Worm (Caenorhabditis elegans) whole organism, young adult: Measurements from ENCODE around the gene C56C10.7.

ENCODE experiments used
- B0035.1 ChIP-seq: sonication (generic microtip); optimal IDR thresholded peaks from 2 replicates; lab custom pipeline; 2016; ENCODE audit warnings: missing genetic modification characterization, mild to moderate bottlenecking, missing compliant biosample characterization, missing genotype, missing genetic modification reagents
- B0261.1 ChIP-seq: sonication (generic microtip); optimal IDR thresholded peaks from 2 replicates; lab custom pipeline; 2016; ENCODE audit warnings: mild to moderate bottlenecking, missing genetic modification characterization, moderate library complexity, missing compliant biosample characterization
- B0336.3 ChIP-seq: fragments of 200-800 bp; sonication (Bioruptor generic); IDR thresholded peaks from 2 replicates; pipeline ENCODE4 v1.3.6; 2022; ENCODE audit warnings: missing genetic modification characterization, missing compliant biosample characterization
- C06A6.2 ChIP-seq: fragments of 200-800 bp; sonication (Bioruptor generic); conservative IDR thresholded peaks from 2 replicates; pipeline ENCODE4 v1.3.6; 2022; ENCODE audit warnings: missing genetic modification characterization, missing compliant biosample characterization
- F23B12.7 ChIP-seq: sonication (generic microtip); optimal IDR thresholded peaks from 2 replicates; lab custom pipeline; 2017; ENCODE audit warnings: missing genetic modification characterization, mild to moderate bottlenecking, missing compliant biosample characterization, antibody characterized with exemption, moderate library complexity; ENCODE audit not compliant: insufficient read depth
- F37B4.10 ChIP-seq: fragments of 200-800 bp; sonication (Bioruptor generic); IDR thresholded peaks from 2 replicates; pipeline ENCODE4 v1.3.6; 2022; ENCODE audit warnings: missing genetic modification characterization, missing compliant biosample characterization
- F52B5.7 ChIP-seq: sonication (generic microtip); optimal IDR thresholded peaks from 2 replicates; lab custom pipeline; 2016; ENCODE audit warnings: mild to moderate bottlenecking, missing genetic modification characterization, missing compliant biosample characterization
- F57A8.1 ChIP-seq: fragments of 200-800 bp; sonication (Bioruptor generic); optimal IDR thresholded peaks from 2 replicates; lab custom pipeline; 2018; ENCODE audit warnings: mild to moderate bottlenecking, missing genetic modification characterization, moderate library complexity, missing compliant biosample characterization
- F57C9.4 ChIP-seq: sonication (generic microtip); optimal IDR thresholded peaks from 2 replicates; lab custom pipeline; 2017; ENCODE audit warnings: mild to moderate bottlenecking, missing genetic modification characterization, missing compliant biosample characterization
- T26A5.8 ChIP-seq: sonication (generic microtip); optimal IDR thresholded peaks from 2 replicates; lab custom pipeline; 2016; ENCODE audit warnings: missing genetic modification characterization, missing compliant biosample characterization
- Y79H2A.3 ChIP-seq: fragments of 200-800 bp; sonication (Bioruptor generic); conservative IDR thresholded peaks from 2 replicates; pipeline ENCODE4 v1.3.6; 2022; ENCODE audit warnings: missing genetic modification reagents, missing genetic modification characterization, missing compliant biosample characterization
- ZK185.1 ChIP-seq: sonication (generic microtip); optimal IDR thresholded peaks from 2 replicates; lab custom pipeline; 2016; ENCODE audit warnings: mild to moderate bottlenecking, missing genetic modification characterization, missing compliant biosample characterization; ENCODE audit not compliant: poor library complexity, severe bottlenecking
- aptf-2 ChIP-seq: fragments of 200-800 bp; sonication (Bioruptor generic); conservative IDR thresholded peaks from 2 replicates; pipeline ENCODE4 v1.3.6; 2022; ENCODE audit warnings: missing genetic modification reagents, missing genetic modification characterization, missing compliant biosample characterization
- aptf-3 ChIP-seq: fragments of 200-800 bp; sonication (Bioruptor generic); IDR thresholded peaks from 2 replicates; pipeline ENCODE4 v1.3.6; 2022; ENCODE audit warnings: missing genetic modification characterization, missing compliant biosample characterization
- attf-3 ChIP-seq: fragments of 200-800 bp; sonication (Bioruptor generic); conservative IDR thresholded peaks from 2 replicates; pipeline ENCODE4 v1.3.6; 2022; ENCODE audit warnings: missing genetic modification reagents, missing genetic modification characterization, missing compliant biosample characterization
- attf-5 ChIP-seq: fragments of 200-800 bp; sonication (Bioruptor generic); optimal IDR thresholded peaks from 2 replicates; lab custom pipeline; 2018; ENCODE audit warnings: mild to moderate bottlenecking, missing genetic modification characterization, missing compliant biosample characterization
- attf-6 ChIP-seq: fragments of 200-800 bp; sonication (Bioruptor generic); IDR thresholded peaks from 2 replicates; pipeline ENCODE4 v1.3.6; 2022; ENCODE audit warnings: missing genetic modification reagents, missing genetic modification characterization, missing compliant biosample characterization
- cebp-2 ChIP-seq: fragments of 200-800 bp; sonication (Bioruptor generic); IDR thresholded peaks from 2 replicates; pipeline ENCODE4 v1.3.6; 2022; ENCODE audit warnings: missing genetic modification characterization, missing compliant biosample characterization
- ceh-100 ChIP-seq: fragments of 200-800 bp; sonication (Bioruptor generic); IDR thresholded peaks from 2 replicates; pipeline ENCODE4 v1.3.6; 2022; ENCODE audit warnings: missing genetic modification reagents, missing genetic modification characterization, missing compliant biosample characterization
- ceh-27 ChIP-seq: fragments of 200-800 bp; sonication (Bioruptor generic); optimal IDR thresholded peaks from 2 replicates; lab custom pipeline; 2018; ENCODE audit warnings: mild to moderate bottlenecking, missing genetic modification characterization, moderate library complexity, missing compliant biosample characterization
- ceh-91 ChIP-seq: fragments of 200-800 bp; sonication (Bioruptor generic); IDR thresholded peaks from 2 replicates; pipeline ENCODE4 v1.3.6; 2022; ENCODE audit warnings: missing genetic modification reagents, missing genetic modification characterization, missing compliant biosample characterization
- dpff-1 ChIP-seq: sonication (generic microtip); optimal IDR thresholded peaks from 2 replicates; lab custom pipeline; 2017; ENCODE audit warnings: mild to moderate bottlenecking, missing genetic modification characterization, missing compliant biosample characterization
- egl-18 ChIP-seq: fragments of 200-800 bp; sonication (Bioruptor generic); IDR thresholded peaks from 2 replicates; pipeline ENCODE4 v1.3.6; 2022; ENCODE audit warnings: missing genetic modification reagents, missing genetic modification characterization, missing compliant biosample characterization
- egl-44 ChIP-seq: fragments of 200-800 bp; sonication (Bioruptor generic); IDR thresholded peaks from 2 replicates; pipeline ENCODE4 v1.3.6; 2022; ENCODE audit warnings: missing genetic modification reagents, missing genetic modification characterization, missing compliant biosample characterization
- him-1 ChIP-seq: sonication (generic microtip); optimal IDR thresholded peaks from 2 replicates; lab custom pipeline; 2016; ENCODE audit warnings: missing genotype, missing genetic modification reagents, missing genetic modification characterization, missing compliant biosample characterization
- hmg-1.2 ChIP-seq: fragments of 200-800 bp; sonication (Bioruptor generic); IDR thresholded peaks from 2 replicates; pipeline ENCODE4 v1.3.6; 2022; ENCODE audit warnings: missing genetic modification reagents, missing genetic modification characterization, missing compliant biosample characterization
- let-607 ChIP-seq, 2 experiments: fragments of 200-800 bp in 1 of 2; sonication (Bioruptor generic) in 1 of 2; sonication (generic microtip) in 1 of 2; optimal IDR thresholded peaks; 2 replicates each; lab custom pipeline; 2016 to 2018; ENCODE audit warnings: mild to moderate bottlenecking in 2 of 2, missing compliant biosample characterization in 2 of 2, missing genetic modification characterization in 2 of 2, moderate library complexity in 2 of 2, missing genotype in 1 of 2
- lir-1 ChIP-seq: fragments of 200-800 bp; sonication (Bioruptor generic); conservative IDR thresholded peaks from 2 replicates; pipeline ENCODE4 v1.3.6; 2022; ENCODE audit warnings: missing genetic modification reagents, missing genetic modification characterization, missing compliant biosample characterization
- lsl-1 ChIP-seq: fragments of 200-800 bp; sonication (Bioruptor generic); optimal IDR thresholded peaks from 2 replicates; lab custom pipeline; 2018; ENCODE audit warnings: mild to moderate bottlenecking, missing genetic modification characterization, moderate library complexity, missing compliant biosample characterization
- madf-10 ChIP-seq: sonication (generic microtip); optimal IDR thresholded peaks from 2 replicates; lab custom pipeline; 2016; ENCODE audit warnings: mild to moderate bottlenecking, missing genetic modification characterization, missing compliant biosample characterization
- madf-3 ChIP-seq: fragments of 200-800 bp; sonication (Bioruptor generic); IDR thresholded peaks from 2 replicates; pipeline ENCODE4 v1.3.6; 2022; ENCODE audit warnings: missing genetic modification reagents, missing genetic modification characterization, missing compliant biosample characterization
- mel-28 ChIP-seq: sonication (generic microtip); optimal IDR thresholded peaks from 2 replicates; lab custom pipeline; 2016; ENCODE audit warnings: borderline replicate concordance, mild to moderate bottlenecking, missing genetic modification characterization, missing compliant biosample characterization
- mes-4 ChIP-seq: sonication (generic microtip); optimal IDR thresholded peaks from 2 replicates; lab custom pipeline; 2016; ENCODE audit warnings: missing genotype, missing genetic modification characterization, missing compliant biosample characterization
- mxl-1 ChIP-seq: sonication (generic microtip); optimal IDR thresholded peaks from 2 replicates; lab custom pipeline; 2016; ENCODE audit warnings: missing genetic modification characterization, missing compliant biosample characterization
- nfyb-1 ChIP-seq: fragments of 200-800 bp; sonication (Bioruptor generic); IDR thresholded peaks from 2 replicates; pipeline ENCODE4 v1.3.6; 2022; ENCODE audit warnings: missing genetic modification reagents, missing genetic modification characterization, missing compliant biosample characterization
- pbrm-1 ChIP-seq: fragments of 200-800 bp; sonication (Bioruptor generic); IDR thresholded peaks from 2 replicates; pipeline ENCODE4 v1.3.6; 2022; ENCODE audit warnings: missing genetic modification reagents, missing genetic modification characterization, missing compliant biosample characterization
- pha-4 ChIP-seq: fragments of 150-350 bp; sonication (generic microtip); optimal IDR thresholded peaks from 2 replicates; lab custom pipeline; 2014; ENCODE audit warnings: missing biosample characterization, missing genetic modification reagents, missing genetic modification characterization
- rec-8 ChIP-seq, 2 experiments: sonication (generic microtip); optimal IDR thresholded peaks; 2 replicates each; lab custom pipeline; 2016; ENCODE audit warnings: mild to moderate bottlenecking in 2 of 2, missing genetic modification characterization in 2 of 2, missing genetic modification reagents in 2 of 2, missing genotype in 2 of 2, missing biosample characterization in 1 of 2, missing compliant biosample characterization in 1 of 2, moderate library complexity in 1 of 2
- sea-2 ChIP-seq: fragments of 200-800 bp; sonication (Bioruptor generic); IDR thresholded peaks from 2 replicates; pipeline ENCODE4 v1.3.6; 2022; ENCODE audit warnings: missing genetic modification characterization, missing compliant biosample characterization
- snpc-1.3 ChIP-seq: sonication (generic microtip); optimal IDR thresholded peaks from 2 replicates; lab custom pipeline; 2017; ENCODE audit warnings: missing genetic modification characterization, mild to moderate bottlenecking, missing compliant biosample characterization, antibody characterized with exemption, moderate library complexity, missing genotype, missing genetic modification reagents; ENCODE audit not compliant: insufficient read depth
- somi-1 ChIP-seq: fragments of 200-800 bp; sonication (Bioruptor generic); optimal IDR thresholded peaks from 2 replicates; lab custom pipeline; 2018; ENCODE audit warnings: mild to moderate bottlenecking, missing genetic modification characterization, missing compliant biosample characterization
- sptf-2 ChIP-seq: fragments of 200-800 bp; sonication (Bioruptor generic); optimal IDR thresholded peaks from 2 replicates; lab custom pipeline; 2018; ENCODE audit warnings: mild to moderate bottlenecking, missing genetic modification characterization, missing compliant biosample characterization
- tbp1 ChIP-seq: fragments of 200-800 bp; sonication (Bioruptor generic); optimal IDR thresholded peaks from 2 replicates; lab custom pipeline; 2018; ENCODE audit warnings: mild to moderate bottlenecking, missing genetic modification characterization, missing compliant biosample characterization
- unc-62 ChIP-seq: fragments of 150-350 bp; optimal IDR thresholded peaks from 2 replicates; lab custom pipeline; 2014; ENCODE audit warnings: missing biosample characterization, missing genetic modification reagents, missing genetic modification characterization
- xnd-1 ChIP-seq: sonication (generic microtip); optimal IDR thresholded peaks from 2 replicates; lab custom pipeline; 2016; ENCODE audit warnings: missing genotype, missing genetic modification reagents, missing genetic modification characterization, missing compliant biosample characterization
- zim-3 ChIP-seq: sonication (generic microtip); optimal IDR thresholded peaks from 2 replicates; lab custom pipeline; 2017; ENCODE audit warnings: mild to moderate bottlenecking, missing genetic modification characterization, moderate library complexity, missing compliant biosample characterization
- ztf-26 ChIP-seq: sonication (generic microtip); optimal IDR thresholded peaks from 2 replicates; lab custom pipeline; 2017; ENCODE audit warnings: missing genetic modification characterization, missing compliant biosample characterization

C56C10.7 gene

ce11 chrII:6592251-6592650, 4.9 kb upstream of the C56C10.7 start, which contains the start of gene C56C10.9:
TSS of gene C56C10.9 (minus strand) at chrII:6592351.
- no peak for TF ChIP-seq B0336.3 (GFP tag; lab: Robert Waterston, UW)
- TF ChIP-seq xnd-1 (tag; lab: Kevin White, UChicago), result no peak
- TF ChIP-seq unc-62 (GFP tag; lab: Kevin White, UChicago), result no peak
- TF ChIP-seq hmg-1.2 (GFP tag; lab: Robert Waterston, UW), result no peak
- no peak for TF ChIP-seq ztf-26 (tag; lab: Kevin White, UChicago)
- TF ChIP-seq pbrm-1 (GFP tag; lab: Robert Waterston, UW), result no peak
- TF ChIP-seq attf-3 (GFP tag; lab: Robert Waterston, UW), result no peak
- no peak for TF ChIP-seq B0035.1
- no peak for TF ChIP-seq madf-10 (tag; lab: Kevin White, UChicago)
- TF ChIP-seq cebp-2 (GFP tag; lab: Robert Waterston, UW), result no peak
- TF ChIP-seq rec-8 (tag; optimal IDR thresholded peaks at IDR 0.05; lab: Kevin White, UChicago), result no peak
- TF ChIP-seq pha-4 (tag; lab: Kevin White, UChicago), result no peak
- TF ChIP-seq sptf-2 (GFP tag; lab: Kevin White, UChicago), result no peak

- TF ChIP-seq F57C9.4 (tag; lab: Kevin White, UChicago) (no peak), somi-1 (GFP tag; lab: Kevin White, UChicago) (no peak), madf-3 (GFP tag; lab: Robert Waterston, UW) (no peak), him-1 (tag; lab: Kevin White, UChicago) (no peak), unc-62 (GFP tag; lab: Kevin White, UChicago) (no peak), madf-10 (tag; lab: Kevin White, UChicago) (no peak), mel-28 (no peak), ceh-100 (GFP tag; lab: Robert Waterston, UW) (no peak), ceh-91 (no peak), let-607 (tag; optimal IDR thresholded peaks at IDR 0.05; lab: Kevin White, UChicago) (no peak), F57A8.1 (GFP tag; lab: Kevin White, UChicago) (no peak), B0261.1 (no peak), attf-3 (GFP tag; lab: Robert Waterston, UW) (no peak), attf-5 (GFP tag; lab: Kevin White, UChicago) (no peak), snpc-1.3 (tag; lab: Kevin White, UChicago) (no peak), tbp1 (GFP tag; lab: Kevin White, UChicago) (no peak), mxl-1 (tag; lab: Kevin White, UChicago) (peak; percentile 26), attf-6 (GFP tag; lab: Robert Waterston, UW) (no peak), T26A5.8 (peak; percentile 54), egl-18 (GFP tag; lab: Robert Waterston, UW) (no peak), F52B5.7 (tag; lab: Kevin White, UChicago) (peak; percentile 42), sea-2 (no peak), dpff-1 (no peak), lir-1 (GFP tag; lab: Robert Waterston, UW) (no peak), ceh-27 (GFP tag; lab: Kevin White, UChicago) (no peak), F37B4.10 (GFP tag; lab: Robert Waterston, UW) (no peak), mes-4 (no peak), C06A6.2 (GFP tag; lab: Robert Waterston, UW) (no peak), B0336.3 (GFP tag; lab: Robert Waterston, UW) (peak; percentile 55; the same call in 1 of the 2 replicates), F23B12.7 (no peak), ZK185.1 (no peak), egl-44 (GFP tag; lab: Robert Waterston, UW) (no peak), aptf-2 (GFP tag; lab: Robert Waterston, UW) (no peak), aptf-3 (GFP tag; lab: Robert Waterston, UW) (no peak), nfyb-1 (GFP tag; lab: Robert Waterston, UW) (peak; percentile 72; the same call in 1 of the 2 replicates), lsl-1 (GFP tag; lab: Kevin White, UChicago) (no peak), zim-3 (tag; lab: Kevin White, UChicago) (no peak), Y79H2A.3 (GFP tag; lab: Robert Waterston, UW) (no peak)
Measured at ce11 chrII:6591000-6591399, 3.6 kb upstream of the C56C10.7 start.
